Worm (Caenorhabditis elegans): Measurements from ENCODE around the gene F22B5.6.

DNA sequence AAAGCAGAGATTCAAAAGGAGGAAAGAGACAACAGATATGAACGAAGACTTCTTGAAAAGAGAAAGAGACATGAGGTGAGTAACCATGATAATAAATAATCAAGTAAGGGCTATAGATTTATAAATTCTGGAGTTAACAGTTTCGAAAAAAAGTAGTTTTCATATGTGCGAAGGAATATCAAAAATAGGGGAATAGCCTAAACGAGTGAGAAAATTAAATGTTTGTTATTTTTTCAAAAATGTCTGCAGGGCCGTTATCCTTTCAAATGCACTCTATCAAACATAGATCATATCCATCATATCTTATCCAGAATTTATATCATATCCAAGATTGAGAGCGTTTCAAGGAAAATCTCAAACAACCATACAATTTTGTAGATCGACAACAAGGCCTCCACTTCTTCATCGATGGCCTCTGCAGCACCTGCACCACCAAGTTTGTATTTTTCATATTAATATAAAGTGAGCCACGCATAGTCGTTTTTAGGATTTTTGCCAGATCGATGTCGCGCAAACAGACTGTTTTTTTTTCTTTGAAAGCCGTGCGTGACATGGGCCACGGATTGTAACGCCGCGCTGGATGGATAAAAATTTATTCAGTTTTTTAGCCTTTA lies 35.1 kb downstream of the F22B5.6 start:
- TF ChIP-seq jun-1 (tag; optimal IDR thresholded peaks at IDR 0.05) = no peak
- TF ChIP-seq ceh-28 (tag; optimal IDR thresholded peaks at IDR 0.05) = no peak
- TF ChIP-seq elt-2 (tag; optimal IDR thresholded peaks at IDR 0.05) = no peak
- no peak for TF ChIP-seq mdl-1 (tag; optimal IDR thresholded peaks at IDR 0.05)
- no peak for TF ChIP-seq ztf-11 (tag; optimal IDR thresholded peaks at IDR 0.05)
- TF ChIP-seq snpc-4 (tag; optimal IDR thresholded peaks at IDR 0.05) = no peak
- TF ChIP-seq pqm-1 (tag; optimal IDR thresholded peaks at IDR 0.05) = no peak
- TF ChIP-seq skn-1 (tag; optimal IDR thresholded peaks at IDR 0.05) = no peak
- TF ChIP-seq ztf-4 (tag; optimal IDR thresholded peaks at IDR 0.05) = peak; percentile 43
- no peak for TF ChIP-seq nhr-23 (tag; optimal IDR thresholded peaks at IDR 0.05)
- TF ChIP-seq fos-1 (tag; optimal IDR thresholded peaks at IDR 0.05) = no peak
- no peak for TF ChIP-seq nhr-12 (tag; optimal IDR thresholded peaks at IDR 0.05)
- no peak for TF ChIP-seq tbx-2 (tag; optimal IDR thresholded peaks at IDR 0.05)
